Fruit fly (Drosophila melanogaster) whole organism, embryonic: ENCODE results near the gene CG42404.

Experiments used
- Blimp-1 ChIP-seq: fragments of 200-800 bp; sonication (Bioruptor generic); optimal IDR thresholded peaks from 3 replicates; lab custom pipeline; 2018; ENCODE audit warnings: missing biosample characterization, missing genetic modification characterization, mild to moderate bottlenecking, moderate library complexity, missing genetic modification reagents
- CG10543 ChIP-seq: fragments of 200-800 bp; sonication (Bioruptor generic); optimal IDR thresholded peaks from 3 replicates; lab custom pipeline; 2017; ENCODE audit warnings: missing biosample characterization, mild to moderate bottlenecking, missing genetic modification characterization, moderate library complexity
- CG12236 ChIP-seq: fragments of 200-800 bp; sonication (Bioruptor generic); optimal IDR thresholded peaks from 2 replicates; lab custom pipeline; 2016; ENCODE audit warnings: missing biosample characterization, missing genetic modification characterization
- CG12659 ChIP-seq: fragments of 200-800 bp; sonication (Bioruptor generic); optimal IDR thresholded peaks from 3 replicates; lab custom pipeline; 2017; ENCODE audit warnings: mild to moderate bottlenecking, missing biosample characterization, missing genetic modification reagents, missing genetic modification characterization
- CG14014 ChIP-seq: fragments of 200-800 bp; sonication (Bioruptor generic); IDR thresholded peaks from 2 replicates; pipeline ENCODE4 v1.3.6; 2022; ENCODE audit warnings: missing biosample characterization, missing genetic modification characterization
- CG1792 ChIP-seq: fragments of 200-800 bp; sonication (Bioruptor generic); optimal IDR thresholded peaks from 2 replicates; lab custom pipeline; 2016; ENCODE audit warnings: missing biosample characterization, missing genetic modification characterization
- CG2129 ChIP-seq: fragments of 200-800 bp; sonication (Bioruptor generic); IDR thresholded peaks from 2 replicates; pipeline ENCODE4 v1.3.6; 2022; ENCODE audit warnings: missing biosample characterization, missing genetic modification characterization; ENCODE audit not compliant: partially characterized antibody
- CG2202 ChIP-seq: fragments of 200-800 bp; sonication (Bioruptor generic); optimal IDR thresholded peaks from 2 replicates; lab custom pipeline; 2018; ENCODE audit warnings: missing biosample characterization, mild to moderate bottlenecking, missing genetic modification characterization
- CG30431 ChIP-seq: fragments of 200-800 bp; sonication (Bioruptor generic); optimal IDR thresholded peaks from 2 replicates; lab custom pipeline; 2017; ENCODE audit warnings: missing biosample characterization, missing genetic modification characterization
- CG31441 ChIP-seq: fragments of 200-800 bp; sonication (Bioruptor generic); IDR thresholded peaks from 2 replicates; pipeline ENCODE4 v1.3.6; 2022; ENCODE audit warnings: missing biosample characterization, missing genetic modification characterization
- CG32772 ChIP-seq: fragments of 200-800 bp; sonication (Bioruptor generic); IDR thresholded peaks from 2 replicates; pipeline ENCODE4 v1.3.6; 2022; ENCODE audit warnings: missing biosample characterization, missing genetic modification characterization
- CG4328 ChIP-seq: fragments of 200-800 bp; sonication (Bioruptor generic); optimal IDR thresholded peaks from 3 replicates; lab custom pipeline; 2017; ENCODE audit warnings: missing biosample characterization, missing genetic modification reagents, missing genetic modification characterization
- CG4617 ChIP-seq: fragments of 200-800 bp; sonication (Bioruptor generic); optimal IDR thresholded peaks from 3 replicates; lab custom pipeline; 2016; ENCODE audit warnings: missing biosample characterization, missing genetic modification characterization, borderline replicate concordance
- CG6272 ChIP-seq: fragments of 200-800 bp; sonication (Bioruptor generic); IDR thresholded peaks from 2 replicates; pipeline ENCODE4 v1.3.6; 2022; ENCODE audit warnings: missing biosample characterization, missing genetic modification characterization
- CG6765 ChIP-seq: fragments of 200-800 bp; sonication (Bioruptor generic); optimal IDR thresholded peaks from 3 replicates; lab custom pipeline; 2017; ENCODE audit warnings: missing biosample characterization, mild to moderate bottlenecking, missing genetic modification characterization
- CG6813 ChIP-seq: fragments of 200-800 bp; sonication (Bioruptor generic); optimal IDR thresholded peaks from 2 replicates; lab custom pipeline; 2017; ENCODE audit warnings: missing biosample characterization, missing genetic modification characterization, mild to moderate bottlenecking, moderate library complexity, missing genetic modification reagents
- CG7556 ChIP-seq: fragments of 200-800 bp; sonication (Bioruptor generic); optimal IDR thresholded peaks from 2 replicates; lab custom pipeline; 2017; ENCODE audit warnings: missing biosample characterization, mild to moderate bottlenecking, missing genetic modification characterization
- CG9437 ChIP-seq: fragments of 200-800 bp; sonication (Bioruptor generic); optimal IDR thresholded peaks from 2 replicates; lab custom pipeline; 2018; ENCODE audit warnings: missing biosample characterization, mild to moderate bottlenecking, missing genetic modification characterization
- Camta ChIP-seq: fragments of 200-800 bp; sonication (Bioruptor generic); optimal IDR thresholded peaks from 2 replicates; lab custom pipeline; 2016; ENCODE audit warnings: missing biosample characterization, missing genetic modification characterization
- Dad ChIP-seq: fragments of 200-800 bp; sonication (Bioruptor generic); optimal IDR thresholded peaks from 3 replicates; lab custom pipeline; 2016; ENCODE audit warnings: missing biosample characterization, missing genetic modification characterization
- Dp ChIP-seq: fragments of 200-800 bp; sonication (Bioruptor generic); optimal IDR thresholded peaks from 2 replicates; lab custom pipeline; 2018; ENCODE audit warnings: missing biosample characterization, mild to moderate bottlenecking, missing genetic modification characterization, moderate library complexity
- HLH54F ChIP-seq: fragments of 200-800 bp; sonication (Bioruptor generic); optimal IDR thresholded peaks from 3 replicates; lab custom pipeline; 2016; ENCODE audit warnings: missing biosample characterization, missing genetic modification characterization
- Hr3 ChIP-seq: fragments of 200-800 bp; sonication (Bioruptor generic); optimal IDR thresholded peaks from 3 replicates; lab custom pipeline; 2016; ENCODE audit warnings: missing biosample characterization, missing genetic modification characterization
- Mad ChIP-seq: fragments of 200-800 bp; sonication (Bioruptor generic); optimal IDR thresholded peaks from 2 replicates; lab custom pipeline; 2016; ENCODE audit warnings: missing biosample characterization, missing genetic modification characterization
- Pdp1 ChIP-seq, 2 experiments: fragments of 200-800 bp; sonication (Bioruptor generic); optimal IDR thresholded peaks; 3 replicates each; lab custom pipeline; 2016; ENCODE audit warnings: missing biosample characterization in 2 of 2, missing genetic modification characterization in 2 of 2, mild to moderate bottlenecking in 1 of 2, moderate library complexity in 1 of 2
- Ptx1 ChIP-seq: fragments of 200-800 bp; sonication (Bioruptor generic); IDR thresholded peaks from 2 replicates; pipeline ENCODE4 v1.3.6; 2022; ENCODE audit warnings: missing biosample characterization, missing genetic modification characterization
- Scr ChIP-seq: fragments of 200-800 bp; sonication (Bioruptor generic); IDR thresholded peaks from 2 replicates; pipeline ENCODE4 v1.3.6; 2022; ENCODE audit warnings: missing biosample characterization, missing genetic modification characterization; ENCODE audit not compliant: partially characterized antibody
- Tbp ChIP-seq: fragments of >200 bp; optimal IDR thresholded peaks from 2 replicates; lab custom pipeline; 2018; ENCODE audit warnings: missing biosample characterization, missing genetic modification characterization
- Trl ChIP-seq, 3 experiments: fragments of >200 bp in 2 of 3; fragments of 200-800 bp in 1 of 3; sonication (Bioruptor generic) in 1 of 3; optimal IDR thresholded peaks; 2 replicates in 1 of 3; 3 replicates in 2 of 3; lab custom pipeline; 2016 to 2017; ENCODE audit warnings: missing biosample characterization in 1 of 3, missing genetic modification characterization in 1 of 3
- Xrp1 ChIP-seq: fragments of 200-800 bp; sonication (Bioruptor generic); IDR thresholded peaks from 2 replicates; pipeline ENCODE4 v1.3.6; 2022; ENCODE audit warnings: missing biosample characterization, missing genetic modification characterization
- cad ChIP-seq: fragments of >200 bp; optimal IDR thresholded peaks from 2 replicates; lab custom pipeline; 2017; ENCODE audit warnings: missing biosample characterization, missing genetic modification characterization
- cg ChIP-seq: fragments of 200-800 bp; sonication (Bioruptor generic); optimal IDR thresholded peaks from 3 replicates; lab custom pipeline; 2019; ENCODE audit warnings: missing biosample characterization, mild to moderate bottlenecking, missing genetic modification characterization, moderate library complexity
- dmrt99B ChIP-seq: fragments of 200-800 bp; sonication (Bioruptor generic); optimal IDR thresholded peaks from 2 replicates; lab custom pipeline; 2018; ENCODE audit warnings: missing biosample characterization, mild to moderate bottlenecking, missing genetic modification characterization, moderate library complexity
- esg ChIP-seq: fragments of 200-800 bp; sonication (Bioruptor generic); conservative IDR thresholded peaks from 2 replicates; pipeline ENCODE4 v1.3.6; 2022; ENCODE audit warnings: missing biosample characterization, missing genetic modification characterization
- exex ChIP-seq: fragments of 200-800 bp; sonication (Bioruptor generic); optimal IDR thresholded peaks from 4 replicates; lab custom pipeline; 2018; ENCODE audit warnings: missing biosample characterization, mild to moderate bottlenecking, missing genetic modification characterization, moderate library complexity
- gro ChIP-seq: fragments of 200-800 bp; sonication (Bioruptor generic); optimal IDR thresholded peaks from 2 replicates; lab custom pipeline; 2016; ENCODE audit warnings: missing biosample characterization, missing genetic modification characterization
- gt ChIP-seq: fragments of 200-800 bp; sonication (Bioruptor generic); IDR thresholded peaks from 2 replicates; pipeline ENCODE4 v1.3.6; 2022; ENCODE audit warnings: missing biosample characterization, missing genetic modification characterization
- jumu ChIP-seq: fragments of 200-800 bp; sonication (Bioruptor generic); optimal IDR thresholded peaks from 3 replicates; lab custom pipeline; 2016; ENCODE audit warnings: missing biosample characterization, missing genetic modification characterization
- nmo ChIP-seq: fragments of 200-800 bp; sonication (Bioruptor generic); optimal IDR thresholded peaks from 2 replicates; lab custom pipeline; 2018; ENCODE audit warnings: missing biosample characterization, mild to moderate bottlenecking, missing genetic modification characterization, moderate library complexity
- pb ChIP-seq: fragments of 200-800 bp; sonication (Bioruptor generic); optimal IDR thresholded peaks from 3 replicates; lab custom pipeline; 2016; ENCODE audit warnings: missing biosample characterization, missing genetic modification characterization
- pzg ChIP-seq: fragments of 200-800 bp; sonication (Bioruptor generic); optimal IDR thresholded peaks from 3 replicates; lab custom pipeline; 2018; ENCODE audit warnings: missing biosample characterization, mild to moderate bottlenecking, missing genetic modification characterization, moderate library complexity
- salm ChIP-seq: fragments of 200-800 bp; sonication (Bioruptor generic); optimal IDR thresholded peaks from 2 replicates; lab custom pipeline; 2018; ENCODE audit warnings: missing biosample characterization, mild to moderate bottlenecking, missing genetic modification characterization
- sc ChIP-seq, 3 experiments: fragments of >200 bp in 2 of 3; fragments of 200-800 bp in 1 of 3; sonication (Bioruptor generic) in 1 of 3; optimal IDR thresholded peaks; 2 replicates in 2 of 3; 3 replicates in 1 of 3; lab custom pipeline; 2017; ENCODE audit warnings: mild to moderate bottlenecking in 1 of 3, missing biosample characterization in 1 of 3, missing genetic modification characterization in 1 of 3, missing genetic modification reagents in 1 of 3
- stc ChIP-seq: fragments of 200-800 bp; sonication (Bioruptor generic); IDR thresholded peaks from 2 replicates; pipeline ENCODE4 v1.3.6; 2022; ENCODE audit warnings: missing biosample characterization, missing genetic modification characterization
- tna ChIP-seq: fragments of 200-800 bp; sonication (Bioruptor generic); IDR thresholded peaks from 2 replicates; pipeline ENCODE4 v1.3.6; 2022; ENCODE audit warnings: missing biosample characterization, missing genetic modification characterization; ENCODE audit not compliant: partially characterized antibody
- trh ChIP-seq: fragments of 200-800 bp; sonication (Bioruptor generic); optimal IDR thresholded peaks from 2 replicates; lab custom pipeline; 2016; ENCODE audit warnings: missing biosample characterization, missing genetic modification characterization
- unc-4 ChIP-seq: fragments of 200-800 bp; sonication (Bioruptor generic); IDR thresholded peaks from 2 replicates; pipeline ENCODE4 v1.3.6; 2022; ENCODE audit warnings: missing biosample characterization, missing genetic modification characterization; ENCODE audit not compliant: partially characterized antibody

The CG42404 gene

dm6 chr3R:15242186-15243045 lies 7.5 kb upstream of the CG42404 start, which contains the start of the genes tefu and Hsc70-4 (continued):
- TF ChIP-seq pzg = peak; percentile 91
- TF ChIP-seq Dad (GFP tag; lab: Kevin White, UChicago) = peak; percentile 68
- peak; percentile 61 for TF ChIP-seq Camta (GFP tag; lab: Kevin White, UChicago)
- peak; percentile 69 for TF ChIP-seq Dp
- TF ChIP-seq CG12236 (GFP tag; lab: Kevin White, UChicago) = peak; percentile 2
- peak; percentile 76 for TF ChIP-seq CG32772 (GFP tag; lab: Robert Waterston, UW)
- no peak for TF ChIP-seq CG6813
- TF ChIP-seq esg (GFP tag; lab: Robert Waterston, UW) = peak; percentile 74
- peak; percentile 78 for TF ChIP-seq jumu (GFP tag; lab: Kevin White, UChicago)
- TF ChIP-seq nmo (GFP tag; lab: Kevin White, UChicago) = peak; percentile 89
- peak; percentile 68 for TF ChIP-seq Mad (GFP tag; lab: Kevin White, UChicago)
- no peak for TF ChIP-seq cg (GFP tag; lab: Kevin White, UChicago)
- TF ChIP-seq CG4328 (GFP tag; lab: Kevin White, UChicago) = no peak
- TF ChIP-seq CG2129 (GFP tag; lab: Robert Waterston, UW) = no peak
- peak; percentile 75 for TF ChIP-seq HLH54F (GFP tag; lab: Kevin White, UChicago)
- TF ChIP-seq gro (GFP tag; lab: Kevin White, UChicago) = peak; percentile 4
- no peak for TF ChIP-seq Scr
- peak; percentile 40 for TF ChIP-seq CG2202
- peak; percentile 81 for TF ChIP-seq Hr3 (GFP tag; lab: Kevin White, UChicago)
- TF ChIP-seq tna (GFP tag; lab: Robert Waterston, UW) = peak; percentile 31; the same call in 1 of the 2 replicates
- no peak for TF ChIP-seq gt
- no peak for TF ChIP-seq Blimp-1
- TF ChIP-seq CG7556 = no peak
- TF ChIP-seq sc (optimal IDR thresholded peaks at IDR 0.05; lab: Kevin White, UChicago) = no peak
- peak; percentile 2 for TF ChIP-seq sc (GFP tag; optimal IDR thresholded peaks at IDR 0.05; lab: Kevin White, UChicago)
- TF ChIP-seq pb = no peak
- TF ChIP-seq CG30431 = peak; percentile 80
- peak; percentile 51 for TF ChIP-seq CG9437 (GFP tag; lab: Kevin White, UChicago)
- 0 out of 2 replicates have a peak, but pooled peaks have one; percentile 29 for TF ChIP-seq stc
- TF ChIP-seq CG10543 (GFP tag; lab: Kevin White, UChicago) = peak; percentile 81
- no peak for TF ChIP-seq cad
- TF ChIP-seq trh = peak; percentile 14
- TF ChIP-seq CG4617 (GFP tag; lab: Kevin White, UChicago) = peak; percentile 38
- peak; percentile 80 for TF ChIP-seq Tbp
- peak; percentile 85 to 90 for TF ChIP-seq Pdp1 (GFP tag; optimal IDR thresholded peaks at IDR 0.05; lab: Kevin White, UChicago)
- TF ChIP-seq Ptx1 (GFP tag; lab: Robert Waterston, UW) = peak; percentile 84
- peak; percentile 55 for TF ChIP-seq CG1792 (GFP tag; lab: Kevin White, UChicago)
- TF ChIP-seq CG6765 (GFP tag; lab: Kevin White, UChicago) = no peak
- peak; percentile 26; the same call in 1 of the 2 replicates for TF ChIP-seq unc-4
- peak; percentile 12 for TF ChIP-seq CG31441 (GFP tag; lab: Robert Waterston, UW)
- peak; percentile 6 for TF ChIP-seq salm (tag; lab: Kevin White, UChicago)
- TF ChIP-seq Trl (optimal IDR thresholded peaks at IDR 0.05; lab: Kevin White, UChicago) = no peak
- peak; percentile 47 for TF ChIP-seq Trl (GFP tag; optimal IDR thresholded peaks at IDR 0.05; lab: Kevin White, UChicago)
- TF ChIP-seq Xrp1 (GFP tag; lab: Robert Waterston, UW) = peak; percentile 70
- peak; percentile 33 for TF ChIP-seq dmrt99B (tag; lab: Kevin White, UChicago)
- peak; percentile 30 for TF ChIP-seq exex (tag; lab: Kevin White, UChicago)
- TF ChIP-seq CG12659 = peak; percentile 80
- TF ChIP-seq CG14014 (GFP tag; lab: Robert Waterston, UW) = peak; percentile 61; the same call in 1 of the 2 replicates
- TF ChIP-seq CG6272 (GFP tag; lab: Robert Waterston, UW) = peak; percentile 72; the same call in 1 of the 2 replicates
